Worm (Caenorhabditis elegans): Measurements from ENCODE around the gene R03H10.4.

- no peak for TF ChIP-seq hmg-20 (GFP tag; IDR thresholded peaks at IDR 0.05)
- TF ChIP-seq madf-6 (GFP tag; IDR thresholded peaks at IDR 0.05), result peak; percentile 81
- no peak for TF ChIP-seq lsy-27 (tag; optimal IDR thresholded peaks at IDR 0.05; ENCODE audit: borderline replicate concordance, insufficient read depth)
- TF ChIP-seq attf-5 (GFP tag; optimal IDR thresholded peaks at IDR 0.05), result no peak
- TF ChIP-seq pha-4 (tag; optimal IDR thresholded peaks at IDR 0.05), result no peak
- TF ChIP-seq F57A8.1 (GFP tag; optimal IDR thresholded peaks at IDR 0.05), result no peak
- no peak for TF ChIP-seq attf-3 (GFP tag; conservative IDR thresholded peaks at IDR 0.05)
- TF ChIP-seq unc-62 (GFP tag; optimal IDR thresholded peaks at IDR 0.05), result no peak
- no peak for TF ChIP-seq akir-1 (GFP tag; optimal IDR thresholded peaks at IDR 0.05)
- no peak for TF ChIP-seq nhr-90 (tag; optimal IDR thresholded peaks at IDR 0.05)
Measured at ce11 chrII:4209071-4209747, 40.9 kb upstream of the R03H10.4 start, which contains the start of gene F31D5.6.
